Worm (Caenorhabditis elegans) whole organism, young adult: Measurements from ENCODE around the gene F45E10.2.

Source experiments
- D2030.7 ChIP-seq: fragments of 200-800 bp; sonication (Bioruptor generic); IDR thresholded peaks from 2 replicates; pipeline ENCODE4 v1.3.6; 2022; ENCODE audit warnings: missing genetic modification reagents, missing genetic modification characterization, missing compliant biosample characterization
- F57C9.4 ChIP-seq: sonication (generic microtip); optimal IDR thresholded peaks from 2 replicates; lab custom pipeline; 2017; ENCODE audit warnings: mild to moderate bottlenecking, missing genetic modification characterization, missing compliant biosample characterization
- aptf-2 ChIP-seq: fragments of 200-800 bp; sonication (Bioruptor generic); conservative IDR thresholded peaks from 2 replicates; pipeline ENCODE4 v1.3.6; 2022; ENCODE audit warnings: missing genetic modification reagents, missing genetic modification characterization, missing compliant biosample characterization
- attf-3 ChIP-seq: fragments of 200-800 bp; sonication (Bioruptor generic); conservative IDR thresholded peaks from 2 replicates; pipeline ENCODE4 v1.3.6; 2022; ENCODE audit warnings: missing genetic modification reagents, missing genetic modification characterization, missing compliant biosample characterization
- egl-18 ChIP-seq: fragments of 200-800 bp; sonication (Bioruptor generic); IDR thresholded peaks from 2 replicates; pipeline ENCODE4 v1.3.6; 2022; ENCODE audit warnings: missing genetic modification reagents, missing genetic modification characterization, missing compliant biosample characterization
- rec-8 ChIP-seq, 2 experiments: sonication (generic microtip); optimal IDR thresholded peaks; 2 replicates each; lab custom pipeline; 2016; ENCODE audit warnings: mild to moderate bottlenecking in 2 of 2, missing genetic modification characterization in 2 of 2, missing genetic modification reagents in 2 of 2, missing genotype in 2 of 2, missing biosample characterization in 1 of 2, missing compliant biosample characterization in 1 of 2, moderate library complexity in 1 of 2
- snpc-1.1 ChIP-seq: sonication (generic microtip); optimal IDR thresholded peaks from 2 replicates; lab custom pipeline; 2017; ENCODE audit warnings: missing genetic modification characterization, mild to moderate bottlenecking, missing compliant biosample characterization, antibody characterized with exemption, moderate library complexity, missing genotype, missing genetic modification reagents; ENCODE audit not compliant: insufficient read depth
- snpc-4 ChIP-seq, 5 experiments: fragments of 150-350 bp in 1 of 5; sonication (generic microtip) in 4 of 5; optimal IDR thresholded peaks; 2 replicates each; lab custom pipeline; 2014 to 2018; ENCODE audit warnings: missing genetic modification characterization in 5 of 5, missing biosample characterization in 3 of 5, antibody characterized with exemption in 2 of 5, mild to moderate bottlenecking in 2 of 5, missing compliant biosample characterization in 2 of 5, missing genotype in 2 of 5, moderate library complexity in 2 of 5, missing genetic modification reagents in 1 of 5
- somi-1 ChIP-seq: fragments of 200-800 bp; sonication (Bioruptor generic); optimal IDR thresholded peaks from 2 replicates; lab custom pipeline; 2018; ENCODE audit warnings: mild to moderate bottlenecking, missing genetic modification characterization, missing compliant biosample characterization
- ztf-3 ChIP-seq: fragments of 200-800 bp; sonication (Bioruptor generic); optimal IDR thresholded peaks from 2 replicates; lab custom pipeline; 2018; ENCODE audit warnings: mild to moderate bottlenecking, missing genetic modification characterization, missing compliant biosample characterization

DNA sequence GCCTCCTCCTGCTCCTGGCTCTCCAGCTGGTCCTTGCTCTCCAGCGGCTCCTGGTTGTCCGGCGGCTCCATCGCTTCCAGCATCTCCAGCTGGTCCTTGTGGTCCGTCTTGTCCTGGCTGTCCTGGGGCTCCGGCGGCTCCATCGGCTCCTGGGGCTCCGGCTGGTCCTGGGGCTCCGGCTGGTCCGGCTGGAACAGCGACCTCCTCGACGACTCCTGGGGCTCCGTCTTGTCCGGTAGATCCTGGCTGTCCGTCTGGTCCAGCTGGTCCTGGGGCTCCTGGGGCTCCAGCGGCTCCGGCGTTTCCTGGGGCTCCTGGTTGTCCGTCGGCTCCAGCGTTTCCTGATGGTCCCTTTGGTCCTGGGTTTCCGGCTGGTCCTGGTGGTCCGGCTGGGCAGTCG lies 39.4 kb downstream of the F45E10.2 start:
- TF ChIP-seq snpc-4 (GFP tag; optimal IDR thresholded peaks at IDR 0.05; lab: Kevin White, UChicago) (no peak), snpc-4 (tag; optimal IDR thresholded peaks at IDR 0.05; lab: Kevin White, UChicago) (no peak), egl-18 (GFP tag; lab: Robert Waterston, UW) (no peak), D2030.7 (GFP tag; lab: Robert Waterston, UW) (no peak), F57C9.4 (tag; lab: Kevin White, UChicago) (no peak), attf-3 (no peak), somi-1 (no peak), ztf-3 (no peak), aptf-2 (GFP tag; lab: Robert Waterston, UW) (no peak), snpc-1.1 (tag; lab: Kevin White, UChicago) (no peak), rec-8 (tag; optimal IDR thresholded peaks at IDR 0.05; lab: Kevin White, UChicago) (no peak)
